Worm (Caenorhabditis elegans) whole organism, midembryonic: ENCODE data around the gene mxl-3.

Experiments
- T22C8.4 ChIP-seq: fragments of 200-800 bp; sonication (Bioruptor generic); IDR thresholded peaks from 2 replicates; pipeline ENCODE4 v1.3.6; 2022; ENCODE audit warnings: missing genetic modification characterization, missing compliant biosample characterization
- cog-1 ChIP-seq: sonication (generic microtip); optimal IDR thresholded peaks from 2 replicates; lab custom pipeline; 2016; ENCODE audit warnings: missing genetic modification characterization, missing compliant biosample characterization
- flt-1 ChIP-seq: fragments of 200-800 bp; sonication (Bioruptor generic); IDR thresholded peaks from 2 replicates; pipeline ENCODE4 v1.3.6; 2022; ENCODE audit warnings: missing genetic modification characterization, missing compliant biosample characterization
- med-1 ChIP-seq: sonication (generic microtip); optimal IDR thresholded peaks from 2 replicates; lab custom pipeline; 2017; ENCODE audit warnings: missing genetic modification characterization, mild to moderate bottlenecking, missing compliant biosample characterization, antibody characterized with exemption, missing genetic modification reagents; ENCODE audit not compliant: insufficient read depth
- tab-1 ChIP-seq: fragments of 200-800 bp; sonication (Bioruptor generic); IDR thresholded peaks from 2 replicates; pipeline ENCODE4 v1.3.6; 2022; ENCODE audit warnings: missing genetic modification characterization, missing compliant biosample characterization
- ztf-23 ChIP-seq: fragments of 200-800 bp; sonication (Bioruptor generic); IDR thresholded peaks from 2 replicates; pipeline ENCODE4 v1.3.6; 2022; ENCODE audit warnings: missing genetic modification reagents, missing genetic modification characterization, missing compliant biosample characterization
- ztf-29 ChIP-seq: fragments of 200-800 bp; sonication (Bioruptor generic); IDR thresholded peaks from 2 replicates; pipeline ENCODE4 v1.3.6; 2022; ENCODE audit warnings: missing genetic modification reagents, missing genetic modification characterization, missing compliant biosample characterization

- no peak for TF ChIP-seq ztf-23 (GFP tag; lab: Robert Waterston, UW)
- no peak for TF ChIP-seq flt-1 (GFP tag; lab: Robert Waterston, UW)
- no peak for TF ChIP-seq med-1
- no peak for TF ChIP-seq ztf-29 (GFP tag; lab: Robert Waterston, UW)
- no peak for TF ChIP-seq tab-1 (GFP tag; lab: Robert Waterston, UW)
- no peak for TF ChIP-seq cog-1
- TF ChIP-seq T22C8.4 (GFP tag; lab: Robert Waterston, UW), result no peak
Measured at ce11 chrX:13383273-13383672, 32.7 kb upstream of the mxl-3 start.
